Fruit fly (Drosophila melanogaster) whole organism, embryonic: Measurements from ENCODE around the gene Ufsp2.

Experiments used
- Ada2b ChIP-seq: fragments of 200-800 bp; sonication (Bioruptor generic); IDR thresholded peaks from 2 replicates; pipeline ENCODE4 v1.3.6; 2022; ENCODE audit warnings: missing biosample characterization, missing genetic modification characterization
- BEAF-32 ChIP-seq: fragments of 200-800 bp; sonication (Bioruptor generic); optimal IDR thresholded peaks from 3 replicates; lab custom pipeline; 2017; ENCODE audit warnings: missing biosample characterization, missing genetic modification characterization, mild to moderate bottlenecking, moderate library complexity, missing genetic modification reagents
- C15 ChIP-seq: fragments of 200-800 bp; sonication (Bioruptor generic); IDR thresholded peaks from 3 replicates; pipeline ENCODE4 v1.3.6; 2022; ENCODE audit warnings: missing biosample characterization, missing genetic modification characterization
- CG10321 ChIP-seq: fragments of 200-800 bp; sonication (Bioruptor generic); IDR thresholded peaks from 2 replicates; pipeline ENCODE4 v1.3.6; 2022; ENCODE audit warnings: missing biosample characterization, missing genetic modification characterization
- CG10462 ChIP-seq: fragments of 200-800 bp; sonication (Bioruptor generic); optimal IDR thresholded peaks from 2 replicates; lab custom pipeline; 2016; ENCODE audit warnings: missing biosample characterization, missing genetic modification characterization
- CG11085 ChIP-seq: fragments of 200-800 bp; sonication (Bioruptor generic); IDR thresholded peaks from 2 replicates; pipeline ENCODE4 v1.3.6; 2022; ENCODE audit warnings: missing biosample characterization, missing genetic modification characterization
- CG12104 ChIP-seq: fragments of 200-800 bp; sonication (Bioruptor generic); optimal IDR thresholded peaks from 3 replicates; lab custom pipeline; 2016; ENCODE audit warnings: missing biosample characterization, missing genetic modification characterization
- CG13287 ChIP-seq: fragments of 200-800 bp; sonication (Bioruptor generic); IDR thresholded peaks from 2 replicates; pipeline ENCODE4 v1.3.6; 2022; ENCODE audit warnings: missing biosample characterization, missing genetic modification characterization; ENCODE audit not compliant: partially characterized antibody
- CG13424 ChIP-seq: fragments of 200-800 bp; sonication (Bioruptor generic); optimal IDR thresholded peaks from 2 replicates; lab custom pipeline; 2019; ENCODE audit warnings: missing biosample characterization, mild to moderate bottlenecking, missing genetic modification characterization, moderate library complexity
- CG15011 ChIP-seq: fragments of 200-800 bp; sonication (Bioruptor generic); optimal IDR thresholded peaks from 3 replicates; lab custom pipeline; 2018; ENCODE audit warnings: missing biosample characterization, mild to moderate bottlenecking, missing genetic modification characterization
- CG1529 ChIP-seq: fragments of 200-800 bp; sonication (Bioruptor generic); optimal IDR thresholded peaks from 3 replicates; lab custom pipeline; 2018; ENCODE audit warnings: missing biosample characterization, missing genetic modification characterization
- CG17359 ChIP-seq: fragments of 200-800 bp; sonication (Bioruptor generic); optimal IDR thresholded peaks from 3 replicates; lab custom pipeline; 2018; ENCODE audit warnings: missing biosample characterization, mild to moderate bottlenecking, missing genetic modification characterization, moderate library complexity
- CG17802 ChIP-seq: fragments of 200-800 bp; sonication (Bioruptor generic); optimal IDR thresholded peaks from 2 replicates; lab custom pipeline; 2018; ENCODE audit warnings: missing biosample characterization, mild to moderate bottlenecking, missing genetic modification characterization, moderate library complexity
- CG30431 ChIP-seq: fragments of 200-800 bp; sonication (Bioruptor generic); optimal IDR thresholded peaks from 2 replicates; lab custom pipeline; 2017; ENCODE audit warnings: missing biosample characterization, missing genetic modification characterization
- CG32532 ChIP-seq: fragments of 200-800 bp; sonication (Bioruptor generic); IDR thresholded peaks from 2 replicates; pipeline ENCODE4 v1.3.6; 2022; ENCODE audit warnings: missing biosample characterization, missing genetic modification characterization
- CG3838 ChIP-seq: fragments of 200-800 bp; sonication (Bioruptor generic); optimal IDR thresholded peaks from 3 replicates; lab custom pipeline; 2016; ENCODE audit warnings: missing biosample characterization, missing genetic modification characterization
- CG3847 ChIP-seq: fragments of 200-800 bp; sonication (Bioruptor generic); IDR thresholded peaks from 2 replicates; pipeline ENCODE4 v1.3.6; 2022; ENCODE audit warnings: missing biosample characterization, missing genetic modification characterization
- CG4282 ChIP-seq: fragments of 200-800 bp; sonication (Bioruptor generic); optimal IDR thresholded peaks from 2 replicates; lab custom pipeline; 2016; ENCODE audit warnings: missing biosample characterization, missing genetic modification characterization
- CG5180 ChIP-seq: fragments of 200-800 bp; sonication (Bioruptor generic); optimal IDR thresholded peaks from 3 replicates; lab custom pipeline; 2017; ENCODE audit warnings: missing biosample characterization, missing genetic modification characterization, mild to moderate bottlenecking, moderate library complexity, missing genetic modification reagents
- CG7556 ChIP-seq: fragments of 200-800 bp; sonication (Bioruptor generic); optimal IDR thresholded peaks from 2 replicates; lab custom pipeline; 2017; ENCODE audit warnings: missing biosample characterization, mild to moderate bottlenecking, missing genetic modification characterization
- CG7745 ChIP-seq: fragments of 200-800 bp; sonication (Bioruptor generic); optimal IDR thresholded peaks from 2 replicates; lab custom pipeline; 2018; ENCODE audit warnings: missing biosample characterization, mild to moderate bottlenecking, missing genetic modification characterization, moderate library complexity
- CG7987 ChIP-seq: fragments of 200-800 bp; sonication (Bioruptor generic); optimal IDR thresholded peaks from 2 replicates; lab custom pipeline; 2018; ENCODE audit warnings: missing biosample characterization, mild to moderate bottlenecking, missing genetic modification characterization, moderate library complexity
- CG9215 ChIP-seq: fragments of 200-800 bp; sonication (Bioruptor generic); IDR thresholded peaks from 2 replicates; pipeline ENCODE4 v1.3.6; 2022; ENCODE audit warnings: missing biosample characterization, missing genetic modification characterization
- CG9727 ChIP-seq: fragments of 200-800 bp; sonication (Bioruptor generic); optimal IDR thresholded peaks from 3 replicates; lab custom pipeline; 2017; ENCODE audit warnings: missing biosample characterization, mild to moderate bottlenecking, missing genetic modification characterization
- CG9932 ChIP-seq: fragments of 200-800 bp; sonication (Bioruptor generic); IDR thresholded peaks from 2 replicates; pipeline ENCODE4 v1.3.6; 2022; ENCODE audit warnings: missing biosample characterization, missing genetic modification characterization
- Chrac-16 ChIP-seq: fragments of 200-800 bp; sonication (Bioruptor generic); optimal IDR thresholded peaks from 3 replicates; lab custom pipeline; 2016; ENCODE audit warnings: missing biosample characterization, missing genetic modification characterization
- Dfd ChIP-seq, 2 experiments: fragments of >200 bp; optimal IDR thresholded peaks; 2 replicates each; lab custom pipeline; 2017; ENCODE audit warnings: missing biosample characterization in 2 of 2, missing genetic modification characterization in 2 of 2
- Dip3 ChIP-seq: fragments of 200-800 bp; sonication (Bioruptor generic); optimal IDR thresholded peaks from 3 replicates; lab custom pipeline; 2016; ENCODE audit warnings: missing biosample characterization, missing genetic modification characterization
- Dref ChIP-seq: fragments of 200-800 bp; sonication (Bioruptor generic); IDR thresholded peaks from 2 replicates; pipeline ENCODE4 v1.3.6; 2022; ENCODE audit warnings: missing biosample characterization, missing genetic modification characterization
- H15 ChIP-seq: fragments of 200-800 bp; sonication (Bioruptor generic); IDR thresholded peaks from 3 replicates; pipeline ENCODE4 v1.3.6; 2022; ENCODE audit warnings: missing biosample characterization, missing genetic modification characterization
- Hsf ChIP-seq: fragments of 200-800 bp; sonication (Bioruptor generic); optimal IDR thresholded peaks from 3 replicates; lab custom pipeline; 2016; ENCODE audit warnings: missing biosample characterization, missing genetic modification characterization
- aop ChIP-seq: fragments of 200-800 bp; sonication (Bioruptor generic); IDR thresholded peaks from 2 replicates; pipeline ENCODE4 v1.3.6; 2022; ENCODE audit warnings: missing biosample characterization, missing genetic modification characterization
- ato ChIP-seq: fragments of 200-800 bp; sonication (Bioruptor generic); IDR thresholded peaks from 2 replicates; pipeline ENCODE4 v1.3.6; 2022; ENCODE audit warnings: missing biosample characterization, missing genetic modification characterization; ENCODE audit not compliant: partially characterized antibody
- chm ChIP-seq: fragments of 200-800 bp; sonication (Bioruptor generic); IDR thresholded peaks from 2 replicates; pipeline ENCODE4 v1.3.6; 2022; ENCODE audit warnings: missing biosample characterization, missing genetic modification characterization
- dysf ChIP-seq: fragments of 200-800 bp; sonication (Bioruptor generic); IDR thresholded peaks from 3 replicates; pipeline ENCODE4 v1.3.6; 2022; ENCODE audit warnings: missing biosample characterization, missing genetic modification characterization
- gsb-n ChIP-seq: fragments of 200-800 bp; sonication (Bioruptor generic); optimal IDR thresholded peaks from 3 replicates; lab custom pipeline; 2018; ENCODE audit warnings: missing biosample characterization, mild to moderate bottlenecking, missing genetic modification characterization
- inv ChIP-seq: fragments of 200-800 bp; sonication (Bioruptor generic); IDR thresholded peaks from 2 replicates; pipeline ENCODE4 v1.3.6; 2022; ENCODE audit warnings: missing biosample characterization, missing genetic modification characterization; ENCODE audit not compliant: partially characterized antibody
- maf-S ChIP-seq: fragments of 200-800 bp; sonication (Bioruptor generic); optimal IDR thresholded peaks from 2 replicates; lab custom pipeline; 2016; ENCODE audit warnings: missing biosample characterization, missing genetic modification characterization
- nau ChIP-seq: fragments of 200-800 bp; sonication (Bioruptor generic); optimal IDR thresholded peaks from 3 replicates; lab custom pipeline; 2017; ENCODE audit warnings: missing biosample characterization, mild to moderate bottlenecking, missing genetic modification characterization, missing genetic modification reagents
- pnt ChIP-seq: fragments of 200-800 bp; sonication (Bioruptor generic); optimal IDR thresholded peaks from 3 replicates; lab custom pipeline; 2016; ENCODE audit warnings: missing biosample characterization, missing genetic modification characterization
- schlank ChIP-seq: fragments of 200-800 bp; sonication (Bioruptor generic); optimal IDR thresholded peaks from 2 replicates; lab custom pipeline; 2018; ENCODE audit warnings: missing biosample characterization, mild to moderate bottlenecking, missing genetic modification characterization
- seq ChIP-seq: fragments of 200-800 bp; sonication (Bioruptor generic); IDR thresholded peaks from 2 replicates; pipeline ENCODE4 v1.3.6; 2022; ENCODE audit warnings: missing biosample characterization, missing genetic modification characterization
- tll ChIP-seq, 2 experiments: fragments of 200-800 bp in 1 of 2; fragments of >200 bp in 1 of 2; sonication (Bioruptor generic) in 1 of 2; optimal IDR thresholded peaks; 2 replicates each; lab custom pipeline; 2017 to 2019; ENCODE audit warnings: missing biosample characterization in 2 of 2, missing genetic modification characterization in 2 of 2, mild to moderate bottlenecking in 1 of 2, moderate library complexity in 1 of 2
- ttk ChIP-seq: fragments of 200-800 bp; sonication (Bioruptor generic); IDR thresholded peaks from 2 replicates; pipeline ENCODE4 v2.1.2; 2022; ENCODE audit warnings: missing biosample characterization, missing genetic modification characterization
- tx ChIP-seq: fragments of 200-800 bp; sonication (Bioruptor generic); optimal IDR thresholded peaks from 2 replicates; lab custom pipeline; 2016; ENCODE audit warnings: missing biosample characterization, missing genetic modification characterization
- yki ChIP-seq: fragments of >200 bp; optimal IDR thresholded peaks from 3 replicates; lab custom pipeline; 2018

Ufsp2 gene

DNA sequence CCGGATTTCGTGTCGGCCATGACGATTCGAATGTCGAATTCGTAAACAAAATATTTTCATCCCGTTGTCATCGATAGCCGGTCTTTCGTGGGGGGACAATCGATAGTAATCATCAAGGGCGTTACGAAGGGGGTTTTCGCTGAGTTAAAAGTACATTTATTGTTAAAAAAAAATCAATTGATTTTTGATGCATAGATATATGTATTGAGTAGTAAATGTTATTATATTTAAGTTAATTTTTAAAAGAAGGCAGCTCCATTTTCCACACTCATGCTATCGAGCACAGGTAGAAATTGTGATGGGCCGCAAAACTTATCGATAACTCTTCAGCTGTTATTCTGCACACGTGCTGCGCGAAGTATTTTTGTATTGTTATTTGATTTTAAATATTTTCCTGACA lies 4.1 kb downstream of the Ufsp2 start, which contains the start of the genes mrn and CG12301 (continued):
- no peak for TF ChIP-seq CG7745 (tag; lab: Kevin White, UChicago)
- peak; percentile 94 for TF ChIP-seq CG9932
- TF ChIP-seq CG7987 (GFP tag; lab: Kevin White, UChicago) = peak; percentile 74
- TF ChIP-seq CG12104 (GFP tag; lab: Kevin White, UChicago) = peak; percentile 70
- TF ChIP-seq Dfd (GFP tag; optimal IDR thresholded peaks at IDR 0.05; lab: Kevin White, UChicago) = no peak
- peak; percentile 82 for TF ChIP-seq Hsf
- TF ChIP-seq Dref (GFP tag; lab: Robert Waterston, UW) = peak; percentile 89
- peak; percentile 68; the same call in 1 of the 3 replicates for TF ChIP-seq C15
- peak; percentile 87 for TF ChIP-seq CG11085 (GFP tag; lab: Robert Waterston, UW)
- no peak for TF ChIP-seq CG10321 (GFP tag; lab: Robert Waterston, UW)
- peak; percentile 97 for TF ChIP-seq BEAF-32 (GFP tag; lab: Kevin White, UChicago)
- TF ChIP-seq dysf (GFP tag; lab: Robert Waterston, UW) = peak; percentile 96
- TF ChIP-seq Ada2b = peak; percentile 80
- TF ChIP-seq CG10462 (GFP tag; lab: Kevin White, UChicago) = peak; percentile 34
- TF ChIP-seq tx (GFP tag; lab: Kevin White, UChicago) = no peak
- TF ChIP-seq CG17359 (tag; lab: Kevin White, UChicago) = no peak
- TF ChIP-seq CG13424 = peak; percentile 72
- TF ChIP-seq seq (GFP tag; lab: Robert Waterston, UW) = no peak
- TF ChIP-seq nau (GFP tag; lab: Kevin White, UChicago) = no peak
- TF ChIP-seq aop (GFP tag; lab: Robert Waterston, UW) = no peak
- peak; percentile 95 for TF ChIP-seq H15 (GFP tag; lab: Robert Waterston, UW)
- peak; percentile 85 for TF ChIP-seq CG3847 (GFP tag; lab: Robert Waterston, UW)
- no peak for TF ChIP-seq CG5180
- no peak for TF ChIP-seq CG15011 (GFP tag; lab: Kevin White, UChicago)
- TF ChIP-seq ttk (GFP tag; lab: Robert Waterston, UW) = peak; percentile 71
- no peak for TF ChIP-seq maf-S
- no peak for TF ChIP-seq CG7556 (GFP tag; lab: Kevin White, UChicago)
- peak; percentile 87 for TF ChIP-seq CG9727 (GFP tag; lab: Kevin White, UChicago)
- TF ChIP-seq tll (GFP tag; optimal IDR thresholded peaks at IDR 0.05; lab: Kevin White, UChicago) = no peak
- TF ChIP-seq CG13287 = peak; percentile 97
- TF ChIP-seq CG3838 (GFP tag; lab: Kevin White, UChicago) = peak; percentile 47
- TF ChIP-seq gsb-n = no peak
- peak; percentile 54 for TF ChIP-seq Chrac-16 (GFP tag; lab: Kevin White, UChicago)
- no peak for TF ChIP-seq yki (lab: Kevin White, UChicago)
- TF ChIP-seq chm (GFP tag; lab: Robert Waterston, UW) = 0 out of 2 replicates have a peak, but pooled peaks have one; percentile 48
- TF ChIP-seq CG4282 = no peak
- TF ChIP-seq CG1529 (GFP tag; lab: Kevin White, UChicago) = no peak
- peak; percentile 55 for TF ChIP-seq pnt (GFP tag; lab: Kevin White, UChicago)
- TF ChIP-seq CG9215 = peak; percentile 91
- TF ChIP-seq schlank = no peak
- TF ChIP-seq CG30431 (GFP tag; lab: Kevin White, UChicago) = peak; percentile 9
- peak; percentile 94 for TF ChIP-seq CG32532
- TF ChIP-seq Dip3 (GFP tag; lab: Kevin White, UChicago) = peak; percentile 70
- TF ChIP-seq inv (GFP tag; lab: Robert Waterston, UW) = peak; percentile 93
- TF ChIP-seq ato (GFP tag; lab: Robert Waterston, UW) = peak; percentile 66
- TF ChIP-seq CG17802 = peak; percentile 51
